Worm (Caenorhabditis elegans): ENCODE results near the gene nlp-14.

DNA sequence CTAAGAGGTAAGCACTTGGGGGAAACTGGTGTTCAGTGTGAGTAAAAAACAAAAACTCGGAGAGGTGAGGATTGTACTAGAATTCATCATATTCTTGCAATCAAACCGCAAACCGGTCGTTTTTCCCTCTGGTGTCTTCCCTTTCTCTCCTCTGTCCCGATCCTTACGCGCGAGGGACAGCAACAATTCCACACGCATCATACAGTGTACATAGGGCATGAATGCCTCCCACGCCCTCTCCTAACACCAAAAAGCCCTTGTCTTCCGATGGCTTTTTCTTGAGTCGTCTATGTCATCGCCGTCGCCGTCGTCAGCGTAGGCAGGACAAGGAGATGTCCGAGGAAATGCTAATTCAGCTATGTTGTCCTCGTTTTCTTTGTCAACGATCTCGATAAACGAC is 14.3 kb upstream of the nlp-14 start:
- TF ChIP-seq F49E8.2 (tag; optimal IDR thresholded peaks at IDR 0.05; ENCODE audit: insufficient read depth) (no peak), ztf-25 (GFP tag; IDR thresholded peaks at IDR 0.05) (no peak), nhr-27 (tag; optimal IDR thresholded peaks at IDR 0.05) (no peak), ztf-18 (tag; optimal IDR thresholded peaks at IDR 0.05) (no peak), pha-4 (tag; optimal IDR thresholded peaks at IDR 0.05) (no peak), Y79H2A.3 (GFP tag; conservative IDR thresholded peaks at IDR 0.05) (no peak)

Measured in whole organism, young adult.